Worm (Caenorhabditis elegans) whole organism, young adult: ENCODE measurements around the gene F34D6.1.
A peak's percentile ranks its signal among the peaks of the same experiment; 100 is the strongest.
"Not testable (repeated sequence)": the region's sequence is repeated elsewhere in the genome, so short reads cannot be mapped to it uniquely, and the experiment has no call there.

Experiments used
- B0336.3 ChIP-seq: fragments of 200-800 bp; sonication (Bioruptor generic); IDR thresholded peaks from 2 replicates; pipeline ENCODE4 v1.3.6; 2022; ENCODE audit warnings: missing genetic modification characterization, missing compliant biosample characterization
- F10E7.11 ChIP-seq: sonication (generic microtip); optimal IDR thresholded peaks from 2 replicates; lab custom pipeline; 2017; ENCODE audit warnings: mild to moderate bottlenecking, missing genetic modification characterization, moderate library complexity, missing compliant biosample characterization
- F22D6.2 ChIP-seq: sonication (generic microtip); optimal IDR thresholded peaks from 2 replicates; lab custom pipeline; 2016; ENCODE audit warnings: mild to moderate bottlenecking, missing genetic modification characterization, missing compliant biosample characterization
- F37B4.10 ChIP-seq: fragments of 200-800 bp; sonication (Bioruptor generic); IDR thresholded peaks from 2 replicates; pipeline ENCODE4 v1.3.6; 2022; ENCODE audit warnings: missing genetic modification characterization, missing compliant biosample characterization
- F52B5.7 ChIP-seq: sonication (generic microtip); optimal IDR thresholded peaks from 2 replicates; lab custom pipeline; 2016; ENCODE audit warnings: mild to moderate bottlenecking, missing genetic modification characterization, missing compliant biosample characterization
- K11D2.4 ChIP-seq: fragments of 200-800 bp; sonication (Bioruptor generic); IDR thresholded peaks from 2 replicates; pipeline ENCODE4 v1.3.6; 2022; ENCODE audit warnings: missing genetic modification reagents, missing genetic modification characterization, missing compliant biosample characterization
- Y53F4B.3 ChIP-seq: fragments of 200-800 bp; sonication (Bioruptor generic); IDR thresholded peaks from 2 replicates; pipeline ENCODE4 v1.3.6; 2022; ENCODE audit warnings: missing genetic modification reagents, missing genetic modification characterization, missing compliant biosample characterization
- Y56A3A.18 ChIP-seq: fragments of 200-800 bp; sonication (Bioruptor generic); IDR thresholded peaks from 2 replicates; pipeline ENCODE4 v1.3.6; 2022; ENCODE audit warnings: missing genetic modification reagents, missing genetic modification characterization, missing compliant biosample characterization
- Y95B8A.8 ChIP-seq: fragments of 200-800 bp; sonication (Bioruptor generic); IDR thresholded peaks from 2 replicates; pipeline ENCODE4 v1.3.6; 2022; ENCODE audit warnings: missing genetic modification reagents, missing genetic modification characterization, missing compliant biosample characterization
- akir-1 ChIP-seq: fragments of 200-800 bp; sonication (Bioruptor generic); optimal IDR thresholded peaks from 2 replicates; lab custom pipeline; 2018; ENCODE audit warnings: mild to moderate bottlenecking, missing genetic modification characterization, moderate library complexity, missing compliant biosample characterization
- ama-1 ChIP-seq, 3 experiments: fragments of 150-350 bp in 1 of 3; sonication (generic microtip) in 2 of 3; optimal IDR thresholded peaks; 2 replicates each; lab custom pipeline; 2014 to 2018; ENCODE audit warnings: missing biosample characterization in 2 of 3, missing genetic modification characterization in 2 of 3, missing genetic modification reagents in 2 of 3
- aptf-2 ChIP-seq: fragments of 200-800 bp; sonication (Bioruptor generic); conservative IDR thresholded peaks from 2 replicates; pipeline ENCODE4 v1.3.6; 2022; ENCODE audit warnings: missing genetic modification reagents, missing genetic modification characterization, missing compliant biosample characterization
- aptf-3 ChIP-seq: fragments of 200-800 bp; sonication (Bioruptor generic); IDR thresholded peaks from 2 replicates; pipeline ENCODE4 v1.3.6; 2022; ENCODE audit warnings: missing genetic modification characterization, missing compliant biosample characterization
- attf-3 ChIP-seq: fragments of 200-800 bp; sonication (Bioruptor generic); conservative IDR thresholded peaks from 2 replicates; pipeline ENCODE4 v1.3.6; 2022; ENCODE audit warnings: missing genetic modification reagents, missing genetic modification characterization, missing compliant biosample characterization
- bed-1 ChIP-seq: fragments of 200-800 bp; sonication (Bioruptor generic); IDR thresholded peaks from 2 replicates; pipeline ENCODE4 v1.3.6; 2022; ENCODE audit warnings: missing genetic modification reagents, missing genetic modification characterization, missing compliant biosample characterization
- ccch-3 ChIP-seq: fragments of 200-800 bp; sonication (Bioruptor generic); optimal IDR thresholded peaks from 2 replicates; lab custom pipeline; 2018; ENCODE audit warnings: mild to moderate bottlenecking, missing genetic modification characterization, missing compliant biosample characterization
- ceh-91 ChIP-seq: fragments of 200-800 bp; sonication (Bioruptor generic); IDR thresholded peaks from 2 replicates; pipeline ENCODE4 v1.3.6; 2022; ENCODE audit warnings: missing genetic modification reagents, missing genetic modification characterization, missing compliant biosample characterization
- die-1 ChIP-seq: sonication (generic microtip); optimal IDR thresholded peaks from 2 replicates; lab custom pipeline; 2016; ENCODE audit warnings: missing genotype, mild to moderate bottlenecking, missing genetic modification characterization, missing compliant biosample characterization
- dpl-1 ChIP-seq: fragments of 150-350 bp; optimal IDR thresholded peaks from 2 replicates; lab custom pipeline; 2014; ENCODE audit warnings: missing biosample characterization, missing genetic modification reagents, missing genetic modification characterization
- efl-1 ChIP-seq: fragments of 150-350 bp; optimal IDR thresholded peaks from 2 replicates; lab custom pipeline; 2014; ENCODE audit warnings: missing biosample characterization, missing genetic modification reagents, missing genetic modification characterization
- egl-18 ChIP-seq: fragments of 200-800 bp; sonication (Bioruptor generic); IDR thresholded peaks from 2 replicates; pipeline ENCODE4 v1.3.6; 2022; ENCODE audit warnings: missing genetic modification reagents, missing genetic modification characterization, missing compliant biosample characterization
- him-1 ChIP-seq: sonication (generic microtip); optimal IDR thresholded peaks from 2 replicates; lab custom pipeline; 2016; ENCODE audit warnings: missing genotype, missing genetic modification reagents, missing genetic modification characterization, missing compliant biosample characterization
- hlh-12 ChIP-seq: sonication (generic microtip); optimal IDR thresholded peaks from 2 replicates; lab custom pipeline; 2016; ENCODE audit warnings: missing genetic modification characterization, missing compliant biosample characterization
- hlh-26 ChIP-seq: fragments of 200-800 bp; sonication (Bioruptor generic); conservative IDR thresholded peaks from 2 replicates; pipeline ENCODE4 v1.3.6; 2022; ENCODE audit warnings: missing genetic modification reagents, missing genetic modification characterization, missing compliant biosample characterization
- hsf-1 ChIP-seq: fragments of 200-800 bp; sonication (Bioruptor generic); IDR thresholded peaks from 2 replicates; pipeline ENCODE4 v1.3.6; 2022; ENCODE audit warnings: missing genetic modification reagents, missing genetic modification characterization, missing compliant biosample characterization
- lag-1 ChIP-seq: fragments of 200-800 bp; sonication (Bioruptor generic); IDR thresholded peaks from 2 replicates; pipeline ENCODE4 v1.3.6; 2022; ENCODE audit warnings: missing genetic modification reagents, missing genetic modification characterization, missing compliant biosample characterization
- lin-26 ChIP-seq: fragments of 200-800 bp; sonication (Bioruptor generic); IDR thresholded peaks from 2 replicates; pipeline ENCODE4 v1.3.6; 2022; ENCODE audit warnings: missing genetic modification reagents, missing genetic modification characterization, missing compliant biosample characterization
- lin-54 ChIP-seq: fragments of 200-800 bp; sonication (Bioruptor generic); optimal IDR thresholded peaks from 2 replicates; lab custom pipeline; 2018; ENCODE audit warnings: mild to moderate bottlenecking, missing genetic modification characterization, missing compliant biosample characterization
- madf-3 ChIP-seq: fragments of 200-800 bp; sonication (Bioruptor generic); IDR thresholded peaks from 2 replicates; pipeline ENCODE4 v1.3.6; 2022; ENCODE audit warnings: missing genetic modification reagents, missing genetic modification characterization, missing compliant biosample characterization
- mcd-1 ChIP-seq: fragments of 200-800 bp; sonication (Bioruptor generic); IDR thresholded peaks from 2 replicates; pipeline ENCODE4 v1.3.6; 2022; ENCODE audit warnings: missing genetic modification reagents, missing genetic modification characterization, missing compliant biosample characterization
- mxl-1 ChIP-seq: sonication (generic microtip); optimal IDR thresholded peaks from 2 replicates; lab custom pipeline; 2016; ENCODE audit warnings: missing genetic modification characterization, missing compliant biosample characterization
- nhr-120 ChIP-seq: fragments of 200-800 bp; sonication (Bioruptor generic); IDR thresholded peaks from 2 replicates; pipeline ENCODE4 v1.3.6; 2022; ENCODE audit warnings: missing genetic modification characterization, missing compliant biosample characterization
- nhr-27 ChIP-seq: fragments of 200-800 bp; sonication (Bioruptor generic); optimal IDR thresholded peaks from 2 replicates; lab custom pipeline; 2018; ENCODE audit warnings: mild to moderate bottlenecking, missing genetic modification characterization, moderate library complexity, missing compliant biosample characterization
- nhr-80 ChIP-seq: sonication (generic microtip); optimal IDR thresholded peaks from 2 replicates; lab custom pipeline; 2016; ENCODE audit warnings: missing genetic modification characterization, missing compliant biosample characterization
- nhr-90 ChIP-seq: sonication (generic microtip); optimal IDR thresholded peaks from 2 replicates; lab custom pipeline; 2016; ENCODE audit warnings: missing genotype, mild to moderate bottlenecking, missing genetic modification characterization, missing compliant biosample characterization
- pha-4 ChIP-seq: fragments of 150-350 bp; sonication (generic microtip); optimal IDR thresholded peaks from 2 replicates; lab custom pipeline; 2014; ENCODE audit warnings: missing biosample characterization, missing genetic modification reagents, missing genetic modification characterization
- sdz-38 ChIP-seq: sonication (generic microtip); optimal IDR thresholded peaks from 2 replicates; lab custom pipeline; 2016; ENCODE audit warnings: missing genotype, missing genetic modification characterization, missing compliant biosample characterization
- snpc-1.1 ChIP-seq: sonication (generic microtip); optimal IDR thresholded peaks from 2 replicates; lab custom pipeline; 2017; ENCODE audit warnings: missing genetic modification characterization, mild to moderate bottlenecking, missing compliant biosample characterization, antibody characterized with exemption, moderate library complexity, missing genotype, missing genetic modification reagents; ENCODE audit not compliant: insufficient read depth
- snpc-4 ChIP-seq, 5 experiments: fragments of 150-350 bp in 1 of 5; sonication (generic microtip) in 4 of 5; optimal IDR thresholded peaks; 2 replicates each; lab custom pipeline; 2014 to 2018; ENCODE audit warnings: missing genetic modification characterization in 5 of 5, missing biosample characterization in 3 of 5, antibody characterized with exemption in 2 of 5, mild to moderate bottlenecking in 2 of 5, missing compliant biosample characterization in 2 of 5, missing genotype in 2 of 5, moderate library complexity in 2 of 5, missing genetic modification reagents in 1 of 5
- ztf-25 ChIP-seq: fragments of 200-800 bp; sonication (Bioruptor generic); IDR thresholded peaks from 2 replicates; pipeline ENCODE4 v1.3.6; 2022; ENCODE audit warnings: missing genetic modification reagents, missing genetic modification characterization, missing compliant biosample characterization
- ztf-28 ChIP-seq: fragments of 200-800 bp; sonication (Bioruptor generic); IDR thresholded peaks from 2 replicates; pipeline ENCODE4 v1.3.6; 2022; ENCODE audit warnings: missing genetic modification reagents, missing genetic modification characterization, missing compliant biosample characterization

The F34D6.1 gene

DNA sequence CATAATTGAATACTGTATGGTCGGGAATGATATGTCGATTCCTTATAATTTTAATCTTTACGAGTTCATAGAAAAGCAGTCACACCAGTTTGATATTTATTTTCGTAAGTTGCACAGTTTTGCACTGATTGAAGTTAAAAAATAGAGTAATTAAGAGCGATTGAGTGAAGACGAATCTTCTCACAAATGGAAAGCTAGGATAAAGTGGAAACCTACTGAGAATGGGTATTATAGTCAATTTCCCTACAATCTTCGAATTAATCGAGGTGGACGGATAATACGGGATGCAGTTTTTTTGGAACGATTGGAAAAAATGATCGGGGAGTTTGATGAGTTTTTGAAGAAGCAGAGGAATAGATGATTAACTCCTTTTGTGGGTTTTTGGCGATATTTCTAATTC, 40.0 kb downstream of the F34D6.1 start, which contains the start of gene F22E5.23:
Gene F22E5.23 (plus strand): TSS at position 301 of the 400 bp plus-strand sequence.
- TF ChIP-seq ztf-28 (no peak), hlh-26 (GFP tag; lab: Robert Waterston, UW) (no peak), madf-3 (GFP tag; lab: Robert Waterston, UW) (no peak), hlh-12 (tag; lab: Kevin White, UChicago) (no peak), ztf-25 (GFP tag; lab: Robert Waterston, UW) (no peak), aptf-2 (no peak), mcd-1 (GFP tag; lab: Robert Waterston, UW) (no peak), him-1 (no peak), die-1 (tag; lab: Kevin White, UChicago) (no peak), snpc-1.1 (tag; lab: Kevin White, UChicago) (no peak)

- not testable (repeated sequence) for TF ChIP-seq Y53F4B.3; egl-18 (GFP tag; lab: Robert Waterston, UW); F37B4.10
Measured at ce11 chrII:2639401-2640088, 41.5 kb downstream of the F34D6.1 start, which contains the start of gene F22E5.8. TSS of gene F22E5.8 (plus strand) at chrII:2640038.

- peak; percentile 54 for TF ChIP-seq dpl-1 (GFP tag; lab: Kevin White, UChicago)
- TF ChIP-seq lin-54 (GFP tag; lab: Kevin White, UChicago), result peak; percentile 50
- TF ChIP-seq ztf-28, result no peak
- peak; percentile 30 for TF ChIP-seq efl-1 (GFP tag; lab: Kevin White, UChicago)
- no peak for TF ChIP-seq akir-1 (GFP tag; lab: Kevin White, UChicago)
- peak; percentile 85 for TF ChIP-seq mcd-1 (GFP tag; lab: Robert Waterston, UW)
- TF ChIP-seq, all 124 proteins: peak for 4
Measured at ce11 chrII:2638062-2638461, 43.0 kb downstream of the F34D6.1 start, which contains the start of gene F22E5.9. TSS of gene F22E5.9 (plus strand) at chrII:2638388.

- TF ChIP-seq F52B5.7 (tag; lab: Kevin White, UChicago), result no peak
- TF ChIP-seq nhr-80 (tag; lab: Kevin White, UChicago), result no peak
- TF ChIP-seq pha-4, result no peak
- TF ChIP-seq ccch-3, result no peak
- TF ChIP-seq egl-18 (GFP tag; lab: Robert Waterston, UW), result no peak
- no peak for TF ChIP-seq mxl-1 (tag; lab: Kevin White, UChicago)
- no peak for TF ChIP-seq ztf-28
- TF ChIP-seq lag-1, result no peak
- no peak for TF ChIP-seq F10E7.11
- no peak for TF ChIP-seq Y95B8A.8 (GFP tag; lab: Robert Waterston, UW)
- TF ChIP-seq lin-26, result no peak
Measured at ce11 chrII:2637359-2637758, 43.7 kb downstream of the F34D6.1 start, which contains the start of gene F22E5.21. TSS of gene F22E5.21 (minus strand) at chrII:2637459.

DNA sequence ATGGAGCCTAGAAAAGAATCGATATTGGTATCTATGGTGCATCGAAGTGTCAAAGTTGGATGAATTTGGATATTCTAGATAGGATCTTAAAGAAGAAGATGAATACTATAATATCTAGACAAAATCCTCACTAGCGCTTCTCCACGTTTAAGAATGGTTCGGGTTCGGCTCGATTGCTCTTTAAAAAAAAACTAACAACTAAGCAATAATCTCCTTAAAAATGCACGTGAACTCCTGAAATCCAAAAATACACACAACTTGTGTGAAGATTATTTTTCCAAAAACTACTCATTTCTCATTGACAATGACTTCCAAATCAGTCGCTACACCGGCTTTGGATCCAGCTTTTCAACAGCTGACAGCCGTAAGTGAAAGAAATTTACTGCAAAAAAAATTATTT, 49.8 kb downstream of the F34D6.1 start, which contains the start of gene D2062.1:
Gene D2062.1 (plus strand): TSS at position 301 of the 400 bp plus-strand sequence.
- no peak for TF ChIP-seq ama-1 (optimal IDR thresholded peaks at IDR 0.05; lab: Kevin White, UChicago)
- no peak for TF ChIP-seq ama-1 (GFP tag; optimal IDR thresholded peaks at IDR 0.05; lab: Kevin White, UChicago)
- TF ChIP-seq aptf-3 (GFP tag; lab: Robert Waterston, UW), result no peak
- no peak for TF ChIP-seq attf-3
- TF ChIP-seq snpc-4 (GFP tag; optimal IDR thresholded peaks at IDR 0.05; lab: Kevin White, UChicago), result no peak
- TF ChIP-seq snpc-4 (tag; optimal IDR thresholded peaks at IDR 0.05; lab: Kevin White, UChicago), result no peak
- no peak for TF ChIP-seq hsf-1 (GFP tag; lab: Robert Waterston, UW)
- no peak for TF ChIP-seq nhr-120 (GFP tag; lab: Robert Waterston, UW)
- TF ChIP-seq nhr-27, result no peak
- TF ChIP-seq ceh-91 (GFP tag; lab: Robert Waterston, UW), result no peak
- TF ChIP-seq F22D6.2 (tag; lab: Kevin White, UChicago), result no peak
- no peak for TF ChIP-seq nhr-90
- TF ChIP-seq K11D2.4 (GFP tag; lab: Robert Waterston, UW), result no peak
- TF ChIP-seq Y56A3A.18 (GFP tag; lab: Robert Waterston, UW), result no peak
- no peak for TF ChIP-seq sdz-38 (tag; lab: Kevin White, UChicago)
- TF ChIP-seq egl-18 (GFP tag; lab: Robert Waterston, UW), result no peak
- no peak for TF ChIP-seq bed-1
- TF ChIP-seq B0336.3, result no peak
